Fruit fly (Drosophila melanogaster): ENCODE data around the gene ND-13B.

dm6 chr3L:10643228-10643627, 50.7 kb downstream of the ND-13B start, which contains the start of gene CG14153:
- TF ChIP-seq ovo (GFP tag; optimal IDR thresholded peaks at IDR 0.05) (no peak), CG7045 (GFP tag; optimal IDR thresholded peaks at IDR 0.05) (no peak), tj (GFP tag; optimal IDR thresholded peaks at IDR 0.05) (no peak), CG5204 (GFP tag; optimal IDR thresholded peaks at IDR 0.05) (no peak), CG11617 (GFP tag; optimal IDR thresholded peaks at IDR 0.05) (no peak), Crg-1 (GFP tag; optimal IDR thresholded peaks at IDR 0.05) (no peak), Clk (GFP tag; optimal IDR thresholded peaks at IDR 0.05) (no peak), kay (GFP tag; ENCODE audit: borderline replicate concordance) (no peak), CG1620 (GFP tag; optimal IDR thresholded peaks at IDR 0.05) (no peak), Hr96 (GFP tag; optimal IDR thresholded peaks at IDR 0.05) (no peak), toe (GFP tag; optimal IDR thresholded peaks at IDR 0.05) (no peak), Mnt (GFP tag; optimal IDR thresholded peaks at IDR 0.05) (no peak), CG14711 (tag; optimal IDR thresholded peaks at IDR 0.05) (no peak)
